Fruit fly (Drosophila melanogaster): ENCODE results near the gene Ilp6.

Gene Ilp6

DNA sequence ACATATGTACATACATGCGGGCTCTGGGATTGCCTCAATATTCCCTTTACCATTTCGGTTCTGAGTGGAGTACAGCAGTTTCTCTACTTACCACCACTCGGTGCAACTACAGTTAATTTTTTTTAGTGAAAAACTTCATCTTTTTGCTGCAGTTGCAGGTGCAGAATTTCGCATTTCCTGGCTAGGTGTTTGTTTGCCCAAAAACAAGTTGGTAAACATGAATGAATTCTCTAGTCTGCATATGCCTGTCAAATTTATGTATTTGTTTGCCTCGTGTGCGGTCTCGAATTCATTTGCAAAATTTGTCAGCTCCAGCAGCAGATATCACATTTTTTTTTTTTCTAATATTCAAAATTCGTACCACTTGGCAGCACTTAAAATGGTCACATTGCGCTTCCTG, 7.6 kb downstream of the Ilp6 start, which contains the start of gene CG2854:
CG2854 (plus strand) TSS at position 301 of the 400 bp plus-strand sequence.
- TF ChIP-seq CG32264 (GFP tag; optimal IDR thresholded peaks at IDR 0.05) (no peak), Myc (optimal IDR thresholded peaks at IDR 0.05) (no peak), CrebA (GFP tag; optimal IDR thresholded peaks at IDR 0.05; ENCODE audit: borderline replicate concordance) (no peak), dl (GFP tag; optimal IDR thresholded peaks at IDR 0.05; ENCODE audit: insufficient read depth in 1 of 2, partially characterized antibody in 2 of 2) (no peak), Hnf4 (GFP tag; optimal IDR thresholded peaks at IDR 0.05) (no peak), OdsH (GFP tag; optimal IDR thresholded peaks at IDR 0.05) (no peak)

DNA sequence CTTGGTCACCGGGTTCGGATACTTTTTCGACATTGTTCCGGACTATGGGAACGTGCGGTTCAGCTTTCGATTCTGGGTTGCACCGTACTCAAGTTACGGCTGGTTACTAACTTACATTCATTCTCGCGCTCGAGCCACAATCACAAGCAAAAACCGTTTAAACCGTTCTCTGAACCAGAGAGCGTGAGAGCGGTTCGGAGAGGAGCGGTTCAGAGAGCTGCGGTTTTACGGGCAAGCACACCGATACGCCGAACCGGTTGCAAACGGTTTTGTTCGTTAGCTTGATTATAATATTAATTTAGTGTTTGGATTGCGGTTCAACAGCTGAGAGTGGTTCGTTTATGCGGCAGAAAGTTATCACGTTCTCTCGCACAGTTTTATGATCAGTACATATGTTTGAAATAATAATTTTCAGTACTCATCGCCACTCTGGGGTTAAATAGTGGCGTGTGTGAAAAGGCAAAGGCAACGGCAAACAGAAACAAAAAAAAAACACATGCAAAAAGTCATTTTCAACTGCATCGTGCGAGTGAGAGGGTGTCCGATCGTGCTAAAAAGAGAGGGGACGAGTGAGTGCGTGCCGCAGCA, 8.7 kb downstream of the Ilp6 start, which contains the start of gene CG14050:
CG14050 (minus strand) TSS at position 560 of the 588 bp plus-strand sequence.
- TF ChIP-seq foxo (GFP tag; optimal IDR thresholded peaks at IDR 0.05) (peak in 1 of 2 experiments; percentile 20), br (GFP tag; optimal IDR thresholded peaks at IDR 0.05) (no peak), Mio (GFP tag; optimal IDR thresholded peaks at IDR 0.05) (no peak), fru (GFP tag; optimal IDR thresholded peaks at IDR 0.05) (peak; percentile 26), CG9705 (GFP tag; optimal IDR thresholded peaks at IDR 0.05) (no peak), brk (GFP tag; optimal IDR thresholded peaks at IDR 0.05) (no peak), CrebA (GFP tag; optimal IDR thresholded peaks at IDR 0.05; ENCODE audit: borderline replicate concordance) (no peak)

DNA sequence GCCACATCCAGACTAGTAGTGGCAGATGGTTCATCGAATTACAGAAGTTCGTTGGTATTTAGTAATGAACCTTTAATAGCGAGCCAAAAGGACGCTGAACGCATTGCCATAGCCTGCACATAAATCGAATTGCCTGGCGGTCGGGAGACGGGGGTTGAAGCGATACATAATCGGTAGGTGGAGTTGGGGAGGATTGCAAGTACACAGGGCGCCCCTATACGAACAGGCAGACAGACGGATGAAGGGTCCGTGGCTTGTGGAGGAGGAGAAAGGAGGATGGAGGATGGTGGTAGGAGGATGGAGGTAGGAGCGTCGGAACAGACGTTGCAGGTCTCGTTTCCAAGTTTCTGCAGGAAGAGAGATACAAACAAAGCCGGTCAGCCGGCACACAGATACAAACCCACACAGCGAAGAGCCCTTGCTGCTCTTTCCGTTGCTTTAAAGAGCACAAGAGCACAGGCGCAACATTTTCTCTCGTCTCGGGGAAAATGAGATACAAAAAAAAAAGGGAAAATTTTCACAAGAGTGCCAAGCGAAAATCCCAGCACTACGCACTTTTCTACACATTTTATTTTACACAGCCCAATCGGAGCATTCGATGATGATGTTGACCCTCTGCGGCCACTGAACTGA, 10.7 kb downstream of the Ilp6 start:
- TF ChIP-seq Myc (optimal IDR thresholded peaks at IDR 0.05) (no peak), lola (GFP tag; optimal IDR thresholded peaks at IDR 0.05) (no peak), GATAd (GFP tag; optimal IDR thresholded peaks at IDR 0.05) (no peak), foxo (GFP tag; optimal IDR thresholded peaks at IDR 0.05) (peak in 1 of 2 experiments; percentile 5), psq (GFP tag; optimal IDR thresholded peaks at IDR 0.05) (peak; percentile 20), N (GFP tag; optimal IDR thresholded peaks at IDR 0.05) (no peak)

DNA sequence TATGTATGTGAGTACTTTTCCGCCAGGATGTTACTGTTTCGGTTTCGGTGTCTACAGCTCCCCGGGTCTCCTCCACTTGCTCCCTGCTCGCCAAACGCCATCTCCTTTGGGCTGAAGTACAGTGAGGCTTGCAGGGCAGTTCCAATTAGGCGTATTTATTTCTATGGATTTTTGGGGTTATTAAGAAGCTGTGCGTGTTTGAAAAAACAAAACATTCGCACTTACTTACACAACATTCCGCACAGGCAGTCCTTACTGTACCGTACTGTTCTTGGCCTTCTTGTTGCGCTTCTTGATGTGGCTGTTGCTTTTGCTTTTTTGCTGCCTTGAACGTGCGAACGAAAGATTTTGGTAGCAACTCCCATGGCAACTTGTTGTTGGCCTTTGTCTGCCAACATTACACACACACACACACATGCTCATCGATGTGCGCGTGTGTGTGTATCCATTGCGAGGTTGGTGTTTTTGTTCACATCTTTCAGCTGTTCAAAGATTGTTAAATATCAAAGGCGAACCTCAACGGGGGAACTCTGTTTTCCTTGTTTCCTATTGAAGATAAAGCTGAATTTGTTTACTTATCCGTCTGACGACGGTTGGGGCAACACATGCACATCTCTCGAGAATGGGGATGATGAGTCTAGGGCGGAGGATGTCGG, 12.4 kb downstream of the Ilp6 start:
- TF ChIP-seq jim (GFP tag; optimal IDR thresholded peaks at IDR 0.05) (peak; percentile 77), fru (GFP tag; optimal IDR thresholded peaks at IDR 0.05) (peak; percentile 95), Sp1 (GFP tag; optimal IDR thresholded peaks at IDR 0.05) (peak; percentile 95), Dfd (GFP tag; optimal IDR thresholded peaks at IDR 0.05) (no peak), Vsx2 (GFP tag; optimal IDR thresholded peaks at IDR 0.05; ENCODE audit: partially characterized antibody) (no peak), Mio (GFP tag; optimal IDR thresholded peaks at IDR 0.05) (peak; percentile 80), CG9705 (GFP tag; optimal IDR thresholded peaks at IDR 0.05) (peak; percentile 83), Hr83 (GFP tag; optimal IDR thresholded peaks at IDR 0.05; ENCODE audit: poor library complexity, severe bottlenecking) (peak; percentile 94), psq (GFP tag; optimal IDR thresholded peaks at IDR 0.05) (peak; percentile 93), N (GFP tag; optimal IDR thresholded peaks at IDR 0.05) (no peak), Abd-B (GFP tag; optimal IDR thresholded peaks at IDR 0.05) (no peak), CG32264 (GFP tag; optimal IDR thresholded peaks at IDR 0.05) (peak; percentile 88), ey (GFP tag; optimal IDR thresholded peaks at IDR 0.05) (peak; percentile 97), lola (GFP tag; optimal IDR thresholded peaks at IDR 0.05) (no peak), brk (GFP tag; optimal IDR thresholded peaks at IDR 0.05) (peak; percentile 88), HLH106 (tag; optimal IDR thresholded peaks at IDR 0.05) (peak; percentile 93), CrebA (GFP tag; optimal IDR thresholded peaks at IDR 0.05; ENCODE audit: borderline replicate concordance) (no peak), foxo (GFP tag; optimal IDR thresholded peaks at IDR 0.05) (peak; percentile 77 to 95), dl (GFP tag; optimal IDR thresholded peaks at IDR 0.05; ENCODE audit: insufficient read depth in 1 of 2, partially characterized antibody in 2 of 2) (no peak), Hnf4 (GFP tag; optimal IDR thresholded peaks at IDR 0.05) (peak; percentile 98), Rel (GFP tag; optimal IDR thresholded peaks at IDR 0.05) (peak; percentile 77), Rel (tag; optimal IDR thresholded peaks at IDR 0.05) (peak; percentile 57), GATAd (GFP tag; optimal IDR thresholded peaks at IDR 0.05) (peak; percentile 84), Hr78 (GFP tag; optimal IDR thresholded peaks at IDR 0.05) (no peak), sage (GFP tag; optimal IDR thresholded peaks at IDR 0.05) (peak; percentile 93), rgr (GFP tag; optimal IDR thresholded peaks at IDR 0.05) (peak; percentile 95), OdsH (GFP tag; optimal IDR thresholded peaks at IDR 0.05) (peak; percentile 93), dmrt93B (GFP tag; optimal IDR thresholded peaks at IDR 0.05) (peak; percentile 94), br (GFP tag; optimal IDR thresholded peaks at IDR 0.05) (peak; percentile 96), pan (optimal IDR thresholded peaks at IDR 0.05) (no peak), h (GFP tag; optimal IDR thresholded peaks at IDR 0.05) (peak; percentile 96), Dif (GFP tag; optimal IDR thresholded peaks at IDR 0.05; ENCODE audit: partially characterized antibody) (no peak), usp (GFP tag; optimal IDR thresholded peaks at IDR 0.05) (no peak), dsf (GFP tag; optimal IDR thresholded peaks at IDR 0.05; ENCODE audit: borderline replicate concordance) (peak; percentile 85), woc (GFP tag; optimal IDR thresholded peaks at IDR 0.05) (peak; percentile 97), tai (GFP tag; optimal IDR thresholded peaks at IDR 0.05) (peak; percentile 97), Jra (GFP tag; optimal IDR thresholded peaks at IDR 0.05) (peak; percentile 92), sv (GFP tag; optimal IDR thresholded peaks at IDR 0.05) (peak; percentile 29), Myc (optimal IDR thresholded peaks at IDR 0.05) (no peak)

All from whole organism, wandering third instar larva.